Fruit fly (Drosophila melanogaster): ENCODE results near the gene cutlet.
A peak's percentile ranks its signal among the peaks of the same experiment; 100 is the strongest.

Gene cutlet

dm6 chr2L:3705438-3705921 lies 6.1 kb downstream of the cutlet start, which contains the start of gene CG31778 (continued):
- TF ChIP-seq CG15336 (GFP tag; IDR thresholded peaks at IDR 0.05) (peak; percentile 77), Eip75B (GFP tag; optimal IDR thresholded peaks at IDR 0.05) (peak; percentile 77), Hr39 (GFP tag; optimal IDR thresholded peaks at IDR 0.05) (peak; percentile 89), Smox (GFP tag; optimal IDR thresholded peaks at IDR 0.05) (peak; percentile 85), Sox14 (GFP tag; optimal IDR thresholded peaks at IDR 0.05) (peak; percentile 88), Hr4 (GFP tag; optimal IDR thresholded peaks at IDR 0.05) (peak; percentile 62), CG6808 (GFP tag; optimal IDR thresholded peaks at IDR 0.05) (peak; percentile 67), topi (GFP tag; optimal IDR thresholded peaks at IDR 0.05) (peak; percentile 84), esn (GFP tag; optimal IDR thresholded peaks at IDR 0.05) (peak; percentile 93), lz (GFP tag; optimal IDR thresholded peaks at IDR 0.05) (peak; percentile 88), CG1621 (tag; optimal IDR thresholded peaks at IDR 0.05) (peak; percentile 75), pdm3 (GFP tag; optimal IDR thresholded peaks at IDR 0.05) (peak; percentile 83), Eip93F (GFP tag; optimal IDR thresholded peaks at IDR 0.05) (no peak)

dm6 chr2L:3703260-3703659 lies 8.3 kb downstream of the cutlet start, which contains the start of gene CG2816:
CG2816 (plus strand) TSS chr2L:3703659.
- TF ChIP-seq Sox14 (GFP tag; optimal IDR thresholded peaks at IDR 0.05) (peak; percentile 88), CG9139 (GFP tag; optimal IDR thresholded peaks at IDR 0.05) (no peak), Ets21C (GFP tag; optimal IDR thresholded peaks at IDR 0.05) (peak; percentile 84), Met (GFP tag; optimal IDR thresholded peaks at IDR 0.05) (peak; percentile 86), Blimp-1 (GFP tag; optimal IDR thresholded peaks at IDR 0.05) (peak; percentile 54), Hr39 (GFP tag; optimal IDR thresholded peaks at IDR 0.05) (peak; percentile 92), CG6808 (GFP tag; optimal IDR thresholded peaks at IDR 0.05) (peak; percentile 48), fd59A (GFP tag; optimal IDR thresholded peaks at IDR 0.05) (peak; percentile 40), CG6854 (GFP tag; optimal IDR thresholded peaks at IDR 0.05) (no peak), net (GFP tag; optimal IDR thresholded peaks at IDR 0.05) (peak; percentile 85), Eip93F (GFP tag; optimal IDR thresholded peaks at IDR 0.05) (no peak), Lpt (GFP tag; optimal IDR thresholded peaks at IDR 0.05) (peak; percentile 84), lz (GFP tag; optimal IDR thresholded peaks at IDR 0.05) (peak; percentile 88), OdsH (GFP tag; optimal IDR thresholded peaks at IDR 0.05) (peak; percentile 86), CG15336 (GFP tag; IDR thresholded peaks at IDR 0.05) (peak; percentile 93), spab (GFP tag; optimal IDR thresholded peaks at IDR 0.05) (peak; percentile 21), Sox102F (GFP tag; optimal IDR thresholded peaks at IDR 0.05) (peak; percentile 83), esn (GFP tag; optimal IDR thresholded peaks at IDR 0.05) (peak; percentile 88), acj6 (GFP tag; optimal IDR thresholded peaks at IDR 0.05) (peak; percentile 84), CG8632 (GFP tag; optimal IDR thresholded peaks at IDR 0.05) (peak; percentile 50), CG6276 (GFP tag; optimal IDR thresholded peaks at IDR 0.05) (peak; percentile 90), cyc (GFP tag; optimal IDR thresholded peaks at IDR 0.05) (peak; percentile 84), CG1621 (tag; optimal IDR thresholded peaks at IDR 0.05) (no peak), CG4318 (GFP tag; optimal IDR thresholded peaks at IDR 0.05) (peak; percentile 67), achi (GFP tag; optimal IDR thresholded peaks at IDR 0.05) (peak; percentile 77), Hr38 (GFP tag; optimal IDR thresholded peaks at IDR 0.05) (peak; percentile 80), Hr4 (GFP tag; optimal IDR thresholded peaks at IDR 0.05) (peak; percentile 85), ss (GFP tag; optimal IDR thresholded peaks at IDR 0.05) (peak in 1 of 2 experiments; percentile 54), CG32006 (GFP tag; optimal IDR thresholded peaks at IDR 0.05) (peak; percentile 86), CG11762 (GFP tag; optimal IDR thresholded peaks at IDR 0.05; ENCODE audit: insufficient read depth) (peak; percentile 70), CG10631 (GFP tag; optimal IDR thresholded peaks at IDR 0.05) (peak; percentile 76), Eip75B (GFP tag; optimal IDR thresholded peaks at IDR 0.05) (peak; percentile 72), CG34406 (GFP tag; optimal IDR thresholded peaks at IDR 0.05) (peak; percentile 67), fkh (GFP tag; optimal IDR thresholded peaks at IDR 0.05) (peak; percentile 11), dac (GFP tag; optimal IDR thresholded peaks at IDR 0.05) (peak; percentile 68), CG6792 (GFP tag; optimal IDR thresholded peaks at IDR 0.05) (peak; percentile 81), Sox15 (GFP tag; optimal IDR thresholded peaks at IDR 0.05) (peak; percentile 76), CG8319 (GFP tag; optimal IDR thresholded peaks at IDR 0.05) (peak; percentile 28), Gug (GFP tag; IDR thresholded peaks at IDR 0.05) (peak; percentile 90), CG10669 (GFP tag; optimal IDR thresholded peaks at IDR 0.05) (peak; percentile 56), topi (GFP tag; optimal IDR thresholded peaks at IDR 0.05) (peak; percentile 76), CG11902 (GFP tag; optimal IDR thresholded peaks at IDR 0.05) (peak; percentile 76), CG7368 (GFP tag; optimal IDR thresholded peaks at IDR 0.05) (peak; percentile 80), Eip78C (GFP tag) (peak; percentile 92), pdm3 (GFP tag; optimal IDR thresholded peaks at IDR 0.05) (peak; percentile 88), vri (GFP tag; optimal IDR thresholded peaks at IDR 0.05) (peak; percentile 91)
